Worm (Caenorhabditis elegans) whole organism, young adult: ENCODE measurements around the gene ZC449.5.

Experiments
- F10E7.11 ChIP-seq: sonication (generic microtip); optimal IDR thresholded peaks from 2 replicates; lab custom pipeline; 2017; ENCODE audit warnings: mild to moderate bottlenecking, missing genetic modification characterization, moderate library complexity, missing compliant biosample characterization
- F23B12.7 ChIP-seq: sonication (generic microtip); optimal IDR thresholded peaks from 2 replicates; lab custom pipeline; 2017; ENCODE audit warnings: missing genetic modification characterization, mild to moderate bottlenecking, missing compliant biosample characterization, antibody characterized with exemption, moderate library complexity; ENCODE audit not compliant: insufficient read depth
- F49E8.2 ChIP-seq: sonication (generic microtip); optimal IDR thresholded peaks from 3 replicates; lab custom pipeline; 2017; ENCODE audit warnings: missing genetic modification characterization, mild to moderate bottlenecking, missing compliant biosample characterization, antibody characterized with exemption, moderate library complexity; ENCODE audit not compliant: insufficient read depth
- F57A8.1 ChIP-seq: fragments of 200-800 bp; sonication (Bioruptor generic); optimal IDR thresholded peaks from 2 replicates; lab custom pipeline; 2018; ENCODE audit warnings: mild to moderate bottlenecking, missing genetic modification characterization, moderate library complexity, missing compliant biosample characterization
- T07F8.4 ChIP-seq: sonication (generic microtip); optimal IDR thresholded peaks from 2 replicates; lab custom pipeline; 2016; ENCODE audit warnings: mild to moderate bottlenecking, missing genetic modification characterization, moderate library complexity, missing compliant biosample characterization
- T26A5.8 ChIP-seq: sonication (generic microtip); optimal IDR thresholded peaks from 2 replicates; lab custom pipeline; 2016; ENCODE audit warnings: missing genetic modification characterization, missing compliant biosample characterization
- Y53G8AR.9 ChIP-seq: fragments of 200-800 bp; sonication (Bioruptor generic); conservative IDR thresholded peaks from 2 replicates; pipeline ENCODE4 v1.3.6; 2022; ENCODE audit warnings: missing genetic modification reagents, missing genetic modification characterization, missing compliant biosample characterization
- Y79H2A.3 ChIP-seq: fragments of 200-800 bp; sonication (Bioruptor generic); conservative IDR thresholded peaks from 2 replicates; pipeline ENCODE4 v1.3.6; 2022; ENCODE audit warnings: missing genetic modification reagents, missing genetic modification characterization, missing compliant biosample characterization
- Y95B8A.8 ChIP-seq: fragments of 200-800 bp; sonication (Bioruptor generic); IDR thresholded peaks from 2 replicates; pipeline ENCODE4 v1.3.6; 2022; ENCODE audit warnings: missing genetic modification reagents, missing genetic modification characterization, missing compliant biosample characterization
- attf-5 ChIP-seq: fragments of 200-800 bp; sonication (Bioruptor generic); optimal IDR thresholded peaks from 2 replicates; lab custom pipeline; 2018; ENCODE audit warnings: mild to moderate bottlenecking, missing genetic modification characterization, missing compliant biosample characterization
- attf-6 ChIP-seq: fragments of 200-800 bp; sonication (Bioruptor generic); IDR thresholded peaks from 2 replicates; pipeline ENCODE4 v1.3.6; 2022; ENCODE audit warnings: missing genetic modification reagents, missing genetic modification characterization, missing compliant biosample characterization
- ccch-3 ChIP-seq: fragments of 200-800 bp; sonication (Bioruptor generic); optimal IDR thresholded peaks from 2 replicates; lab custom pipeline; 2018; ENCODE audit warnings: mild to moderate bottlenecking, missing genetic modification characterization, missing compliant biosample characterization
- cebp-1 ChIP-seq, 2 experiments: fragments of 200-800 bp in 1 of 2; sonication (Bioruptor generic) in 1 of 2; sonication (generic microtip) in 1 of 2; IDR thresholded peaks in 1 of 2; optimal IDR thresholded peaks in 1 of 2; 2 replicates each; pipeline versions ENCODE4 v1.3.6 to Lab custom; 2017 to 2022; ENCODE audit warnings: missing compliant biosample characterization in 2 of 2, missing genetic modification characterization in 2 of 2, mild to moderate bottlenecking in 1 of 2, missing genetic modification reagents in 1 of 2, moderate library complexity in 1 of 2
- ceh-79 ChIP-seq: sonication (generic microtip); optimal IDR thresholded peaks from 2 replicates; lab custom pipeline; 2017; ENCODE audit warnings: mild to moderate bottlenecking, missing genetic modification characterization, missing compliant biosample characterization
- chd-7 ChIP-seq: sonication (generic microtip); optimal IDR thresholded peaks from 2 replicates; lab custom pipeline; 2016; ENCODE audit warnings: mild to moderate bottlenecking, missing genetic modification characterization, moderate library complexity, missing compliant biosample characterization
- dox-1 ChIP-seq: fragments of 200-800 bp; sonication (Bioruptor generic); IDR thresholded peaks from 2 replicates; pipeline ENCODE4 v1.3.6; 2022; ENCODE audit warnings: missing genetic modification reagents, missing genetic modification characterization, missing compliant biosample characterization
- dpff-1 ChIP-seq: sonication (generic microtip); optimal IDR thresholded peaks from 2 replicates; lab custom pipeline; 2017; ENCODE audit warnings: mild to moderate bottlenecking, missing genetic modification characterization, missing compliant biosample characterization
- efl-1 ChIP-seq: fragments of 150-350 bp; optimal IDR thresholded peaks from 2 replicates; lab custom pipeline; 2014; ENCODE audit warnings: missing biosample characterization, missing genetic modification reagents, missing genetic modification characterization
- egl-44 ChIP-seq: fragments of 200-800 bp; sonication (Bioruptor generic); IDR thresholded peaks from 2 replicates; pipeline ENCODE4 v1.3.6; 2022; ENCODE audit warnings: missing genetic modification reagents, missing genetic modification characterization, missing compliant biosample characterization
- egrh-3 ChIP-seq: fragments of 200-800 bp; sonication (Bioruptor generic); IDR thresholded peaks from 2 replicates; pipeline ENCODE4 v1.3.6; 2022; ENCODE audit warnings: missing genetic modification reagents, missing genetic modification characterization, missing compliant biosample characterization
- ets-4 ChIP-seq: fragments of 200-800 bp; sonication (Bioruptor generic); optimal IDR thresholded peaks from 2 replicates; lab custom pipeline; 2018; ENCODE audit warnings: mild to moderate bottlenecking, missing genetic modification characterization, missing compliant biosample characterization
- gei-17 ChIP-seq: fragments of 200-800 bp; sonication (Bioruptor generic); optimal IDR thresholded peaks from 2 replicates; lab custom pipeline; 2018; ENCODE audit warnings: mild to moderate bottlenecking, missing genetic modification characterization, missing compliant biosample characterization
- hlh-12 ChIP-seq: sonication (generic microtip); optimal IDR thresholded peaks from 2 replicates; lab custom pipeline; 2016; ENCODE audit warnings: missing genetic modification characterization, missing compliant biosample characterization
- hsf-1 ChIP-seq: fragments of 200-800 bp; sonication (Bioruptor generic); IDR thresholded peaks from 2 replicates; pipeline ENCODE4 v1.3.6; 2022; ENCODE audit warnings: missing genetic modification reagents, missing genetic modification characterization, missing compliant biosample characterization
- let-526 ChIP-seq: fragments of 200-800 bp; sonication (Bioruptor generic); IDR thresholded peaks from 2 replicates; pipeline ENCODE4 v1.3.6; 2022; ENCODE audit warnings: missing genetic modification reagents, missing genetic modification characterization, missing compliant biosample characterization
- let-607 ChIP-seq, 2 experiments: fragments of 200-800 bp in 1 of 2; sonication (Bioruptor generic) in 1 of 2; sonication (generic microtip) in 1 of 2; optimal IDR thresholded peaks; 2 replicates each; lab custom pipeline; 2016 to 2018; ENCODE audit warnings: mild to moderate bottlenecking in 2 of 2, missing compliant biosample characterization in 2 of 2, missing genetic modification characterization in 2 of 2, moderate library complexity in 2 of 2, missing genotype in 1 of 2
- madf-3 ChIP-seq: fragments of 200-800 bp; sonication (Bioruptor generic); IDR thresholded peaks from 2 replicates; pipeline ENCODE4 v1.3.6; 2022; ENCODE audit warnings: missing genetic modification reagents, missing genetic modification characterization, missing compliant biosample characterization
- nfya-1 ChIP-seq: sonication (generic microtip); optimal IDR thresholded peaks from 2 replicates; lab custom pipeline; 2017; ENCODE audit warnings: antibody characterized with exemption, missing compliant biosample characterization, missing genetic modification characterization, borderline replicate concordance; ENCODE audit not compliant: insufficient read depth
- nfya-2 ChIP-seq: fragments of 200-800 bp; sonication (Bioruptor generic); IDR thresholded peaks from 2 replicates; pipeline ENCODE4 v1.3.6; 2022; ENCODE audit warnings: missing genetic modification reagents, missing genetic modification characterization, missing compliant biosample characterization
- nhr-80 ChIP-seq: sonication (generic microtip); optimal IDR thresholded peaks from 2 replicates; lab custom pipeline; 2016; ENCODE audit warnings: missing genetic modification characterization, missing compliant biosample characterization
- rcor-1 ChIP-seq: fragments of 200-800 bp; sonication (Bioruptor generic); IDR thresholded peaks from 2 replicates; pipeline ENCODE4 v1.3.6; 2022; ENCODE audit warnings: missing genetic modification reagents, missing genetic modification characterization, missing compliant biosample characterization
- snpc-3.4 ChIP-seq: sonication (generic microtip); optimal IDR thresholded peaks from 2 replicates; lab custom pipeline; 2017; ENCODE audit warnings: missing genetic modification characterization, mild to moderate bottlenecking, missing compliant biosample characterization, antibody characterized with exemption, moderate library complexity, missing genotype, missing genetic modification reagents
- somi-1 ChIP-seq: fragments of 200-800 bp; sonication (Bioruptor generic); optimal IDR thresholded peaks from 2 replicates; lab custom pipeline; 2018; ENCODE audit warnings: mild to moderate bottlenecking, missing genetic modification characterization, missing compliant biosample characterization
- tlf-1 ChIP-seq: fragments of 200-800 bp; sonication (Bioruptor generic); optimal IDR thresholded peaks from 2 replicates; lab custom pipeline; 2018; ENCODE audit warnings: mild to moderate bottlenecking, missing genetic modification characterization, missing compliant biosample characterization
- unc-62 ChIP-seq: fragments of 150-350 bp; optimal IDR thresholded peaks from 2 replicates; lab custom pipeline; 2014; ENCODE audit warnings: missing biosample characterization, missing genetic modification reagents, missing genetic modification characterization
- ztf-18 ChIP-seq: sonication (generic microtip); optimal IDR thresholded peaks from 2 replicates; lab custom pipeline; 2016; ENCODE audit warnings: missing genotype, mild to moderate bottlenecking, missing genetic modification characterization, missing compliant biosample characterization
- ztf-25 ChIP-seq: fragments of 200-800 bp; sonication (Bioruptor generic); IDR thresholded peaks from 2 replicates; pipeline ENCODE4 v1.3.6; 2022; ENCODE audit warnings: missing genetic modification reagents, missing genetic modification characterization, missing compliant biosample characterization

The ZC449.5 gene

ce11 chrX:5020996-5021395 lies 16.6 kb downstream of the ZC449.5 start, which contains the start of gene ZC449.2:
Gene ZC449.2 (plus strand): TSS chrX:5021285.
- TF ChIP-seq F49E8.2 (tag; lab: Kevin White, UChicago) = no peak
- TF ChIP-seq Y79H2A.3 = no peak

DNA sequence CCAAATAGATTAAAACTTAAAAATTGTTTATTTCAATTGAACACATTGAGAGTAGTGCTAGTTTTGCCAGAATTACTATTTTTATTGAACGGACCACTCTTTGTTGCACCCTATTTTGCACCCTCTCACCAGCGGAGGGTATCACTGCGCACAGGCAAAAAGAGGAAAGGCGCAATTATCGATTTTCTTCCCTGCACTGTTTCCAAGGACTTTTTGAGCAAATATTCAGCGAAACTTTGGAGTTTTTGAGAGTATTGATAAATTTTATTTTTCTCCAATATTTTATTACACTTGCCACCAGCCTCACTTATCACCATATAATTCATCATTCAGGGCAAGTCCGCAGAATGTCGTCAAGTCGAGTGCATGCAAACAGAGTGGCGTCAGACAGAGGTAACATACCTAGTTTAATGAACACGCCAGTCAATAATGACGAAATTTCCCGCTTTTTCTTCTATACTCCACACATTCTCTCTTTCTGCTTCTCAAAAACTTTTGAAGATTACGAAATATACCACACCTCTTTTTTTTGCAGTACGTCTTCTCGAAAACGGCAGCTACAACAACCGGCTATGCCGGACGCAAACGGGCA lies 19.4 kb downstream of the ZC449.5 start:
- TF ChIP-seq ceh-79 (tag; lab: Kevin White, UChicago) = no peak
- TF ChIP-seq hlh-12 (tag; lab: Kevin White, UChicago) = no peak
- no peak for TF ChIP-seq T26A5.8
- TF ChIP-seq egrh-3 (GFP tag; lab: Robert Waterston, UW) = no peak
- no peak for TF ChIP-seq nfya-1 (tag; lab: Kevin White, UChicago)
- no peak for TF ChIP-seq T07F8.4 (tag; lab: Kevin White, UChicago)
- no peak for TF ChIP-seq F49E8.2 (tag; lab: Kevin White, UChicago)
- no peak for TF ChIP-seq F57A8.1 (GFP tag; lab: Kevin White, UChicago)
- TF ChIP-seq nhr-80 (tag; lab: Kevin White, UChicago) = peak; percentile 78
- TF ChIP-seq dpff-1 (tag; lab: Kevin White, UChicago) = no peak
- no peak for TF ChIP-seq madf-3
- no peak for TF ChIP-seq ztf-25 (GFP tag; lab: Robert Waterston, UW)
- TF ChIP-seq ztf-18 (tag; lab: Kevin White, UChicago) = no peak
- no peak for TF ChIP-seq attf-6 (GFP tag; lab: Robert Waterston, UW)
- 0 out of 2 replicates have a peak, but pooled peaks have one; percentile 15 for TF ChIP-seq dox-1 (GFP tag; lab: Robert Waterston, UW)
- TF ChIP-seq cebp-1 (GFP tag; IDR thresholded peaks at IDR 0.05; lab: Robert Waterston, UW) = peak; percentile 85; the same call in 1 of the 2 replicates
- TF ChIP-seq cebp-1 (tag; optimal IDR thresholded peaks at IDR 0.05; lab: Kevin White, UChicago) = peak; percentile 96
- TF ChIP-seq F10E7.11 (tag; lab: Kevin White, UChicago) = no peak
- no peak for TF ChIP-seq Y95B8A.8
- no peak for TF ChIP-seq rcor-1 (GFP tag; lab: Robert Waterston, UW)
- TF ChIP-seq tlf-1 (GFP tag; lab: Kevin White, UChicago) = no peak
- no peak for TF ChIP-seq hsf-1 (GFP tag; lab: Robert Waterston, UW)
- TF ChIP-seq ccch-3 (GFP tag; lab: Kevin White, UChicago) = no peak
- TF ChIP-seq egl-44 (GFP tag; lab: Robert Waterston, UW) = no peak
- TF ChIP-seq let-526 (GFP tag; lab: Robert Waterston, UW) = no peak
- TF ChIP-seq nfya-2 (GFP tag; lab: Robert Waterston, UW) = no peak
- no peak for TF ChIP-seq efl-1 (GFP tag; lab: Kevin White, UChicago)
- no peak for TF ChIP-seq snpc-3.4 (tag; lab: Kevin White, UChicago)
- TF ChIP-seq Y53G8AR.9 (GFP tag; lab: Robert Waterston, UW) = no peak
- TF ChIP-seq ets-4 (GFP tag; lab: Kevin White, UChicago) = no peak
- TF ChIP-seq let-607 (tag; optimal IDR thresholded peaks at IDR 0.05; lab: Kevin White, UChicago) = peak; percentile 54 to 83
- no peak for TF ChIP-seq chd-7
- peak; percentile 35 for TF ChIP-seq attf-5 (GFP tag; lab: Kevin White, UChicago)
- TF ChIP-seq gei-17 (GFP tag; lab: Kevin White, UChicago) = no peak
- TF ChIP-seq somi-1 = no peak
- no peak for TF ChIP-seq unc-62 (GFP tag; lab: Kevin White, UChicago)
- TF ChIP-seq F23B12.7 (tag; lab: Kevin White, UChicago) = no peak
